Fruit fly (Drosophila melanogaster) whole organism, embryonic: ENCODE results near the gene CG7916.
A peak's percentile ranks its signal among the peaks of the same experiment; 100 is the strongest.

ENCODE experiments used
- Aef1 ChIP-seq: fragments of 200-800 bp; sonication (Bioruptor generic); IDR thresholded peaks from 3 replicates; pipeline ENCODE4 v1.3.6; 2022; ENCODE audit warnings: missing biosample characterization, missing genetic modification characterization
- CG10654 ChIP-seq: fragments of 200-800 bp; sonication (Bioruptor generic); optimal IDR thresholded peaks from 2 replicates; lab custom pipeline; 2016; ENCODE audit warnings: missing biosample characterization, missing genetic modification characterization
- CG12104 ChIP-seq: fragments of 200-800 bp; sonication (Bioruptor generic); optimal IDR thresholded peaks from 3 replicates; lab custom pipeline; 2016; ENCODE audit warnings: missing biosample characterization, missing genetic modification characterization
- CG1233 ChIP-seq: fragments of 200-800 bp; sonication (Bioruptor generic); optimal IDR thresholded peaks from 4 replicates; lab custom pipeline; 2018; ENCODE audit warnings: missing biosample characterization, mild to moderate bottlenecking, missing genetic modification characterization
- CG12744 ChIP-seq: fragments of 200-800 bp; sonication (Bioruptor generic); optimal IDR thresholded peaks from 2 replicates; lab custom pipeline; 2016; ENCODE audit warnings: missing biosample characterization, missing genetic modification characterization
- CG12942 ChIP-seq: fragments of 200-800 bp; sonication (Bioruptor generic); optimal IDR thresholded peaks from 3 replicates; lab custom pipeline; 2016; ENCODE audit warnings: missing biosample characterization, missing genetic modification characterization
- CG15269 ChIP-seq: fragments of 200-800 bp; sonication (Bioruptor generic); optimal IDR thresholded peaks from 2 replicates; lab custom pipeline; 2018; ENCODE audit warnings: missing biosample characterization, mild to moderate bottlenecking, missing genetic modification characterization, moderate library complexity
- CG15479 ChIP-seq: fragments of 200-800 bp; sonication (Bioruptor generic); optimal IDR thresholded peaks from 3 replicates; lab custom pipeline; 2019; ENCODE audit warnings: missing biosample characterization, mild to moderate bottlenecking, missing genetic modification characterization, moderate library complexity
- CG17829 ChIP-seq: fragments of 200-800 bp; optimal IDR thresholded peaks from 2 replicates; lab custom pipeline; 2019; ENCODE audit warnings: missing biosample characterization, mild to moderate bottlenecking, missing genetic modification characterization, moderate library complexity
- CG2129 ChIP-seq: fragments of 200-800 bp; sonication (Bioruptor generic); IDR thresholded peaks from 2 replicates; pipeline ENCODE4 v1.3.6; 2022; ENCODE audit warnings: missing biosample characterization, missing genetic modification characterization; ENCODE audit not compliant: partially characterized antibody
- CG2875 ChIP-seq: fragments of 200-800 bp; sonication (Bioruptor generic); optimal IDR thresholded peaks from 2 replicates; lab custom pipeline; 2017; ENCODE audit warnings: missing biosample characterization, mild to moderate bottlenecking, missing genetic modification characterization, missing genetic modification reagents
- CG4404 ChIP-seq: fragments of 200-800 bp; sonication (Bioruptor generic); IDR thresholded peaks from 2 replicates; pipeline ENCODE4 v1.3.6; 2022; ENCODE audit warnings: missing biosample characterization, missing genetic modification characterization
- CG4820 ChIP-seq: fragments of 200-800 bp; sonication (Bioruptor generic); optimal IDR thresholded peaks from 3 replicates; lab custom pipeline; 2016; ENCODE audit warnings: missing biosample characterization, missing genetic modification characterization
- CG6689 ChIP-seq: fragments of 200-800 bp; sonication (Bioruptor generic); IDR thresholded peaks from 2 replicates; pipeline ENCODE4 v1.3.6; 2022; ENCODE audit warnings: missing biosample characterization, missing genetic modification characterization
- CG7271 ChIP-seq: fragments of 200-800 bp; sonication (Bioruptor generic); optimal IDR thresholded peaks from 2 replicates; lab custom pipeline; 2018; ENCODE audit warnings: missing biosample characterization, mild to moderate bottlenecking, missing genetic modification characterization, moderate library complexity
- CG8359 ChIP-seq: fragments of 200-800 bp; sonication (Bioruptor generic); optimal IDR thresholded peaks from 2 replicates; lab custom pipeline; 2017; ENCODE audit warnings: missing biosample characterization, mild to moderate bottlenecking, missing genetic modification characterization, borderline replicate concordance
- CG9215 ChIP-seq: fragments of 200-800 bp; sonication (Bioruptor generic); IDR thresholded peaks from 2 replicates; pipeline ENCODE4 v1.3.6; 2022; ENCODE audit warnings: missing biosample characterization, missing genetic modification characterization
- CG9437 ChIP-seq: fragments of 200-800 bp; sonication (Bioruptor generic); optimal IDR thresholded peaks from 2 replicates; lab custom pipeline; 2018; ENCODE audit warnings: missing biosample characterization, mild to moderate bottlenecking, missing genetic modification characterization
- Camta ChIP-seq: fragments of 200-800 bp; sonication (Bioruptor generic); optimal IDR thresholded peaks from 2 replicates; lab custom pipeline; 2016; ENCODE audit warnings: missing biosample characterization, missing genetic modification characterization
- Doc2 ChIP-seq: fragments of 200-800 bp; sonication (Bioruptor generic); IDR thresholded peaks from 2 replicates; pipeline ENCODE4 v1.3.6; 2022; ENCODE audit warnings: missing biosample characterization, missing genetic modification characterization
- Dp ChIP-seq: fragments of 200-800 bp; sonication (Bioruptor generic); optimal IDR thresholded peaks from 2 replicates; lab custom pipeline; 2018; ENCODE audit warnings: missing biosample characterization, mild to moderate bottlenecking, missing genetic modification characterization, moderate library complexity
- Drgx ChIP-seq: fragments of 200-800 bp; sonication (Bioruptor generic); IDR thresholded peaks from 2 replicates; pipeline ENCODE4 v1.3.6; 2022; ENCODE audit warnings: missing biosample characterization, missing genetic modification characterization
- E2f2 ChIP-seq: fragments of 200-800 bp; sonication (Bioruptor generic); IDR thresholded peaks from 2 replicates; pipeline ENCODE4 v1.3.6; 2022; ENCODE audit warnings: missing biosample characterization, missing genetic modification characterization
- Ets65A ChIP-seq: fragments of 200-800 bp; sonication (Bioruptor generic); peaks from one replicate; lab custom pipeline; 2016; ENCODE audit warnings: missing biosample characterization, missing genetic modification characterization
- Hand ChIP-seq: fragments of 200-800 bp; sonication (Bioruptor generic); optimal IDR thresholded peaks from 2 replicates; lab custom pipeline; 2017; ENCODE audit warnings: mild to moderate bottlenecking, missing biosample characterization, missing genetic modification reagents, missing genetic modification characterization
- Hmr ChIP-seq: fragments of 200-800 bp; sonication (Bioruptor generic); optimal IDR thresholded peaks from 3 replicates; lab custom pipeline; 2017; ENCODE audit warnings: mild to moderate bottlenecking, missing biosample characterization, missing genetic modification reagents, missing genetic modification characterization
- Mad ChIP-seq: fragments of 200-800 bp; sonication (Bioruptor generic); optimal IDR thresholded peaks from 2 replicates; lab custom pipeline; 2016; ENCODE audit warnings: missing biosample characterization, missing genetic modification characterization
- Mes4 ChIP-seq: fragments of 200-800 bp; sonication (Bioruptor generic); optimal IDR thresholded peaks from 2 replicates; lab custom pipeline; 2016; ENCODE audit warnings: missing biosample characterization, missing genetic modification characterization
- Myb ChIP-seq: fragments of 200-800 bp; sonication (Bioruptor generic); optimal IDR thresholded peaks from 2 replicates; lab custom pipeline; 2016; ENCODE audit warnings: missing biosample characterization, missing genetic modification characterization
- Poxn ChIP-seq: fragments of 200-800 bp; sonication (Bioruptor generic); IDR thresholded peaks from 2 replicates; pipeline ENCODE4 v1.3.6; 2022; ENCODE audit warnings: missing biosample characterization, missing genetic modification characterization
- Ravus ChIP-seq: fragments of 200-800 bp; sonication (Bioruptor generic); IDR thresholded peaks from 2 replicates; pipeline ENCODE4 v1.3.6; 2022; ENCODE audit warnings: missing biosample characterization, missing genetic modification characterization
- Xbp1 ChIP-seq: fragments of 200-800 bp; sonication (Bioruptor generic); optimal IDR thresholded peaks from 3 replicates; lab custom pipeline; 2016; ENCODE audit warnings: missing biosample characterization, mild to moderate bottlenecking, missing genetic modification characterization
- ara ChIP-seq: fragments of 200-800 bp; sonication (Bioruptor generic); IDR thresholded peaks from 2 replicates; pipeline ENCODE4 v1.3.6; 2022; ENCODE audit warnings: missing biosample characterization, missing genetic modification characterization
- bcd ChIP-seq: fragments of 200-800 bp; sonication (Bioruptor generic); optimal IDR thresholded peaks from 2 replicates; lab custom pipeline; 2017; ENCODE audit warnings: missing biosample characterization, mild to moderate bottlenecking, missing genetic modification characterization
- crol ChIP-seq: fragments of 200-800 bp; sonication (Bioruptor generic); IDR thresholded peaks from 2 replicates; pipeline ENCODE4 v1.3.6; 2022; ENCODE audit warnings: missing biosample characterization, missing genetic modification characterization
- crp ChIP-seq, 2 experiments: fragments of 200-800 bp; sonication (Bioruptor generic); optimal IDR thresholded peaks; 2 replicates in 1 of 2; 3 replicates in 1 of 2; lab custom pipeline; 2017; ENCODE audit warnings: missing biosample characterization in 2 of 2, missing genetic modification characterization in 2 of 2, mild to moderate bottlenecking in 1 of 2, moderate library complexity in 1 of 2
- emc ChIP-seq: fragments of 200-800 bp; sonication (Bioruptor generic); optimal IDR thresholded peaks from 2 replicates; lab custom pipeline; 2016; ENCODE audit warnings: missing biosample characterization, missing genetic modification characterization
- eve ChIP-seq, 2 experiments: fragments of >200 bp; optimal IDR thresholded peaks; 2 replicates each; lab custom pipeline; 2017; ENCODE audit warnings: missing biosample characterization in 2 of 2, missing genetic modification characterization in 2 of 2
- kay ChIP-seq: fragments of 200-800 bp; sonication (Bioruptor generic); optimal IDR thresholded peaks from 2 replicates; lab custom pipeline; 2016; ENCODE audit warnings: missing biosample characterization, missing genetic modification characterization
- lbe ChIP-seq: fragments of 200-800 bp; sonication (Bioruptor generic); optimal IDR thresholded peaks from 2 replicates; lab custom pipeline; 2016; ENCODE audit warnings: missing biosample characterization, mild to moderate bottlenecking, missing genetic modification characterization
- lilli ChIP-seq: fragments of 200-800 bp; sonication (Bioruptor generic); optimal IDR thresholded peaks from 3 replicates; lab custom pipeline; 2016; ENCODE audit warnings: missing biosample characterization, missing genetic modification characterization
- mld ChIP-seq: fragments of 200-800 bp; sonication (Bioruptor generic); IDR thresholded peaks from 3 replicates; pipeline ENCODE4 v1.3.6; 2022; ENCODE audit warnings: missing biosample characterization, missing genetic modification characterization; ENCODE audit not compliant: partially characterized antibody
- pan ChIP-seq, 4 experiments: fragments of >200 bp in 3 of 4; fragments of 200-800 bp in 1 of 4; sonication (Bioruptor generic) in 1 of 4; optimal IDR thresholded peaks in 3 of 4; IDR thresholded peaks in 1 of 4; 2 replicates each; pipeline versions ENCODE4 v1.3.6 to Lab custom; 2017 to 2022; ENCODE audit warnings: missing biosample characterization in 2 of 4, missing genetic modification characterization in 2 of 4, mixed read lengths in 1 of 4
- pzg ChIP-seq: fragments of 200-800 bp; sonication (Bioruptor generic); optimal IDR thresholded peaks from 3 replicates; lab custom pipeline; 2018; ENCODE audit warnings: missing biosample characterization, mild to moderate bottlenecking, missing genetic modification characterization, moderate library complexity
- repo ChIP-seq: fragments of 200-800 bp; sonication (Bioruptor generic); optimal IDR thresholded peaks from 2 replicates; lab custom pipeline; 2016; ENCODE audit warnings: missing biosample characterization, missing genetic modification characterization
- ro ChIP-seq: fragments of 200-800 bp; sonication (Bioruptor generic); IDR thresholded peaks from 2 replicates; pipeline ENCODE4 v1.3.6; 2022; ENCODE audit warnings: missing biosample characterization, missing genetic modification characterization
- schlank ChIP-seq: fragments of 200-800 bp; sonication (Bioruptor generic); optimal IDR thresholded peaks from 2 replicates; lab custom pipeline; 2018; ENCODE audit warnings: missing biosample characterization, mild to moderate bottlenecking, missing genetic modification characterization
- tap ChIP-seq: fragments of 200-800 bp; optimal IDR thresholded peaks from 3 replicates; lab custom pipeline; 2019; ENCODE audit warnings: missing biosample characterization, mild to moderate bottlenecking, missing genetic modification characterization, moderate library complexity
- unpg ChIP-seq: fragments of 200-800 bp; sonication (Bioruptor generic); optimal IDR thresholded peaks from 3 replicates; lab custom pipeline; 2018; ENCODE audit warnings: missing biosample characterization, mild to moderate bottlenecking, missing genetic modification characterization, moderate library complexity
- usp ChIP-seq: fragments of >200 bp; optimal IDR thresholded peaks from 2 replicates; lab custom pipeline; 2017; ENCODE audit warnings: missing biosample characterization, missing genetic modification characterization

CG7916 gene

DNA sequence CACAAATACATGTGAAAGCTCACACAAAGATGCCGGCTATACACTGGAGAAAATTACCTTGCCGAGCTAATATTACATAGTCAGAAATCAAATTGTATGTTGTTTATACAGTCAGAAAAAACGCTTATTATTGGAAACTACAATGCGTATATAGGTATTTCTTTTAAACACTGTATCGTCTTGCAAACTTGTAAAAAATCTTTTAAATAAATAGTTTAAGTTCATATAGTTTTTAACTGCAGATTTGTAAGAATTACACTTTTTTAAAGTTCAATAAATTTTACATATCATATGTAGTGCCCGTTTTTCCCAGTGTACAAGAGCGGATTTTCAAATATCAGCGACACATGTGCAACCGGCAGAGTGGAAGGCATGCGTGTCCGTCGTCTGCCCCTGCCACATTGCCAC is 6.8 kb upstream of the CG7916 start (continued):
- TF ChIP-seq mld (GFP tag; lab: Robert Waterston, UW) (no peak), CG2875 (GFP tag; lab: Kevin White, UChicago) (peak; percentile 86), CG9215 (GFP tag; lab: Robert Waterston, UW) (no peak; the same call in 1 of the 2 replicates), Myb (GFP tag; lab: Kevin White, UChicago) (peak; percentile 39), schlank (tag; lab: Kevin White, UChicago) (peak; percentile 42), eve (GFP tag; optimal IDR thresholded peaks at IDR 0.05; lab: Kevin White, UChicago) (peak in 1 of 2 experiments; percentile 93), CG15479 (GFP tag; lab: Kevin White, UChicago) (no peak), Aef1 (GFP tag; lab: Robert Waterston, UW) (peak; percentile 74), repo (GFP tag; lab: Kevin White, UChicago) (peak; percentile 47), CG7271 (tag; lab: Kevin White, UChicago) (no peak), ro (GFP tag; lab: Robert Waterston, UW) (0 out of 2 replicates have a peak, but pooled peaks have one; percentile 24), E2f2 (GFP tag; lab: Robert Waterston, UW) (peak; percentile 67), CG1233 (peak; percentile 36), lbe (peak; percentile 81), CG6689 (GFP tag; lab: Robert Waterston, UW) (peak; percentile 79), Camta (GFP tag; lab: Kevin White, UChicago) (peak; percentile 91), CG4820 (peak; percentile 92), Hmr (GFP tag; lab: Kevin White, UChicago) (peak; percentile 74), Xbp1 (peak; percentile 90), Doc2 (no peak), Ravus (GFP tag; lab: Robert Waterston, UW) (peak; percentile 48), Poxn (peak; percentile 33; the same call in 1 of the 2 replicates), pzg (GFP tag; lab: Kevin White, UChicago) (no peak), CG9437 (GFP tag; lab: Kevin White, UChicago) (peak; percentile 73), Drgx (GFP tag; lab: Robert Waterston, UW) (peak; percentile 85; the same call in 1 of the 2 replicates), usp (no peak), CG8359 (GFP tag; lab: Kevin White, UChicago) (peak; percentile 60), kay (peak; percentile 34), CG12942 (GFP tag; lab: Kevin White, UChicago) (peak; percentile 65), crp (GFP tag; optimal IDR thresholded peaks at IDR 0.05; lab: Kevin White, UChicago) (peak in 1 of 2 experiments; percentile 17), CG15269 (tag; lab: Kevin White, UChicago) (peak; percentile 84), CG12104 (GFP tag; lab: Kevin White, UChicago) (peak; percentile 90), Mad (GFP tag; lab: Kevin White, UChicago) (peak; percentile 66), CG2129 (GFP tag; lab: Robert Waterston, UW) (no peak), Mes4 (GFP tag; lab: Kevin White, UChicago) (peak; percentile 70), CG17829 (peak; percentile 84), unpg (GFP tag; lab: Kevin White, UChicago) (peak; percentile 91), ara (GFP tag; lab: Robert Waterston, UW) (no peak; the same call in 1 of the 2 replicates), CG4404 (GFP tag; lab: Robert Waterston, UW) (no peak; the same call in 1 of the 2 replicates), crol (GFP tag; lab: Robert Waterston, UW) (0 out of 2 replicates have a peak, but pooled peaks have one; percentile 45), bcd (GFP tag; lab: Kevin White, UChicago) (peak; percentile 83), Hand (peak; percentile 45), pan (optimal IDR thresholded peaks at IDR 0.05; lab: Kevin White, UChicago) (no peak), pan (GFP tag; optimal IDR thresholded peaks at IDR 0.05 in 1 of 2, IDR thresholded peaks at IDR 0.05 in 1 of 2) (peak in 1 of 2 experiments; percentile 77), CG10654 (GFP tag; lab: Kevin White, UChicago) (peak; percentile 68), lilli (GFP tag; lab: Kevin White, UChicago) (peak; percentile 78), Ets65A (GFP tag; lab: Kevin White, UChicago) (peak; percentile 95), tap (tag; lab: Kevin White, UChicago) (peak; percentile 66), Dp (GFP tag; lab: Kevin White, UChicago) (no peak), emc (GFP tag; lab: Kevin White, UChicago) (peak; percentile 50), CG12744 (peak; percentile 66)
